Fruit fly (Drosophila melanogaster) S2 (cell line): ENCODE data around the gene CG42727.
A peak's percentile ranks its signal among the peaks of the same experiment; 100 is the strongest.

Experiments
- CG8478 ChIP-seq: fragments of >200 bp; optimal IDR thresholded peaks from 2 replicates; lab custom pipeline; 2018
- CTCF ChIP-seq, 2 experiments: fragments of >200 bp; optimal IDR thresholded peaks; 2 replicates each; lab custom pipeline; 2018

The CG42727 gene

DNA sequence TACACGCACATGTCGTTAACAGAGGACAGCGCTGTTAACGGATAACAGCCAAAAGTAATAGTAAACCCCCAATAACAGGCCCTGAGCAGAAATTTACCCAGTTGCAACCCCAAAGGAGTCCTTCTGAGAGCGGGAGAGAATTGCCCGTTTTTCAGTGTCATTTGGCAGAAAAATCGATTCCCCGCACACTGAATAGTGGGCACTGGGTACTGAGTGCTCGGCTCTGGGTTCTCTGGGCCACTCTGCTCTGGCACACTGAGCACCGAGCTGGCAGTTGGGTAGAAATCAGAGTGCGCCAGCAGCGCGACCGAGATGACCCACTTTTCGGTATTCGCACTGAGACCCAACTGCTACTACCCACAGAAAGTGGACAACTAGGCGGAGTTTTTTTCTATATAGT is 26.5 kb downstream of the CG42727 start, which contains the start of gene Rbp:
TSS of gene Rbp (plus strand) at position 239 of the 400 bp plus-strand sequence.
- TF ChIP-seq CG8478 = no peak
- no peak for TF ChIP-seq CTCF (optimal IDR thresholded peaks at IDR 0.05; lab: Kevin White, UChicago)

DNA sequence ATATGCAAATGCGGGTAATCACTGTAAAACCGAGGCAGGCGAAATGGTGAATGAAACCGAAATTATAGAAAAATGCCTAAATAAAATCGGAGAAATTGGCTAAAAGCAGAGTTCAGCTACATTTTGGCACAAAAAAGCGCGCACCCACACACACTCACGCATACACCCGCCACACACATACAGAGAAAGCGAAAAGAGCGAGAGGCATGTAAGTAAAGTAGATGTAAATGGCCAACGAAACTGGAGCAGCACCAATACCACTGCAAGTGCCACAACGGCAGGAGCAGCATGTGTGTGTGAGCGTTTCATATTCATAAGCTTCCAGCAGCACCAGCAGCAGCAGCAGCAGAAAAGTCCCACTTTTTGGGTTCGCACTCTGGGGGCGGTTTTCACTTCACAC is 27.6 kb downstream of the CG42727 start:
- TF ChIP-seq CTCF (optimal IDR thresholded peaks at IDR 0.05; lab: Kevin White, UChicago) (no peak), CG8478 (no peak)

DNA sequence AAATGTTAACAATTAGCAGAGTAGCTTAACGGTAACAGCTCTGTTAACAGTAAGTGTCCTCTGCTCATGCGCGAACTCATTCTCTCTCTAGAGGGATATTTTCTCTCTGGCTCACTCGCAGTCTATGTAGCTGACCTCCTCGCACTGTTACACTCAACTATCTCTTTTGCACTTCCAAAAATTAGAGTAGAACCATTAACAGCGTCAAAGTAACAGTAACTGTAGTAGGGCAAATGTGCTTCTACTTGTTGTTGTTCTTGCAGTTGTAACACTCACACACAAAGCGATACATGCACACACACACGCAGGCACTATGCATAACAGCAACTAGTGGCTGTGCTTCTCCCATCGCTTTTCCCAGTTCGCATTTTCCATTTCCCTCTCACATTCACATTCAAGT is 31.2 kb downstream of the CG42727 start:
- TF ChIP-seq CG8478 (no peak), CTCF (optimal IDR thresholded peaks at IDR 0.05; lab: Kevin White, UChicago) (peak in 1 of 2 experiments; percentile 6)

- no peak for TF ChIP-seq CTCF (optimal IDR thresholded peaks at IDR 0.05; lab: Kevin White, UChicago)
- no peak for TF ChIP-seq CG8478
These were observed 35.0 kb downstream of the CG42727 start, which contains the start of gene h-cup for dm6 chr3R:15382851-15383250. Gene h-cup, minus strand, starts transcription at chr3R:15382951.

dm6 chr3R:15393206-15393805 is 45.5 kb downstream of the CG42727 start:
- TF ChIP-seq CG8478 = no peak
